Fruit fly (Drosophila melanogaster) whole organism, embryonic: Measurements from ENCODE around the gene CG6972.

Source experiments
- Adf1 ChIP-seq: fragments of 200-800 bp; sonication (Bioruptor generic); IDR thresholded peaks from 2 replicates; pipeline ENCODE4 v1.3.6; 2022; ENCODE audit warnings: missing biosample characterization, missing genetic modification characterization
- Atf-2 ChIP-seq: fragments of 200-800 bp; sonication (Bioruptor generic); optimal IDR thresholded peaks from 2 replicates; lab custom pipeline; 2016; ENCODE audit warnings: missing biosample characterization, missing genetic modification characterization
- CG11085 ChIP-seq: fragments of 200-800 bp; sonication (Bioruptor generic); IDR thresholded peaks from 2 replicates; pipeline ENCODE4 v1.3.6; 2022; ENCODE audit warnings: missing biosample characterization, missing genetic modification characterization
- CG11093 ChIP-seq: fragments of 200-800 bp; sonication (Bioruptor generic); IDR thresholded peaks from 3 replicates; pipeline ENCODE4 v1.3.6; 2022; ENCODE audit warnings: missing biosample characterization, missing genetic modification characterization
- CG11560 ChIP-seq: fragments of 200-800 bp; sonication (Bioruptor generic); IDR thresholded peaks from 3 replicates; pipeline ENCODE4 v1.3.6; 2022; ENCODE audit warnings: missing biosample characterization, missing genetic modification characterization
- CG11723 ChIP-seq: fragments of 200-800 bp; sonication (Bioruptor generic); optimal IDR thresholded peaks from 2 replicates; lab custom pipeline; 2017; ENCODE audit warnings: missing biosample characterization, mild to moderate bottlenecking, missing genetic modification characterization
- CG13424 ChIP-seq: fragments of 200-800 bp; sonication (Bioruptor generic); optimal IDR thresholded peaks from 2 replicates; lab custom pipeline; 2019; ENCODE audit warnings: missing biosample characterization, mild to moderate bottlenecking, missing genetic modification characterization, moderate library complexity
- CG13624 ChIP-seq: fragments of 200-800 bp; sonication (Bioruptor generic); optimal IDR thresholded peaks from 2 replicates; lab custom pipeline; 2016; ENCODE audit warnings: missing biosample characterization, missing genetic modification characterization
- CG14965 ChIP-seq: fragments of 200-800 bp; sonication (Bioruptor generic); optimal IDR thresholded peaks from 2 replicates; lab custom pipeline; 2016; ENCODE audit warnings: missing biosample characterization, missing genetic modification characterization, borderline replicate concordance
- CG1603 ChIP-seq: fragments of 200-800 bp; sonication (Bioruptor generic); optimal IDR thresholded peaks from 2 replicates; lab custom pipeline; 2019; ENCODE audit warnings: missing biosample characterization, mild to moderate bottlenecking, missing genetic modification characterization, moderate library complexity
- CG16779 ChIP-seq: fragments of 200-800 bp; sonication (Bioruptor generic); IDR thresholded peaks from 2 replicates; pipeline ENCODE4 v1.3.6; 2022; ENCODE audit warnings: missing biosample characterization, missing genetic modification characterization
- CG30431 ChIP-seq: fragments of 200-800 bp; sonication (Bioruptor generic); optimal IDR thresholded peaks from 2 replicates; lab custom pipeline; 2017; ENCODE audit warnings: missing biosample characterization, missing genetic modification characterization
- CG31365 ChIP-seq: fragments of 200-800 bp; sonication (Bioruptor generic); optimal IDR thresholded peaks from 2 replicates; lab custom pipeline; 2018; ENCODE audit warnings: missing biosample characterization, mild to moderate bottlenecking, missing genetic modification characterization
- CG42726 ChIP-seq: fragments of 200-800 bp; sonication (Bioruptor generic); IDR thresholded peaks from 2 replicates; pipeline ENCODE4 v1.3.6; 2022; ENCODE audit warnings: missing biosample characterization, missing genetic modification characterization; ENCODE audit not compliant: partially characterized antibody
- CG6683 ChIP-seq: fragments of 200-800 bp; sonication (Bioruptor generic); optimal IDR thresholded peaks from 2 replicates; lab custom pipeline; 2017; ENCODE audit warnings: missing biosample characterization, mild to moderate bottlenecking, missing genetic modification characterization, missing genetic modification reagents
- CG8359 ChIP-seq: fragments of 200-800 bp; sonication (Bioruptor generic); optimal IDR thresholded peaks from 2 replicates; lab custom pipeline; 2017; ENCODE audit warnings: missing biosample characterization, mild to moderate bottlenecking, missing genetic modification characterization, borderline replicate concordance
- CG8765 ChIP-seq: fragments of 200-800 bp; sonication (Bioruptor generic); IDR thresholded peaks from 2 replicates; pipeline ENCODE4 v1.3.6; 2022; ENCODE audit warnings: missing biosample characterization, missing genetic modification characterization
- CHES-1-like ChIP-seq: fragments of 200-800 bp; sonication (Bioruptor generic); optimal IDR thresholded peaks from 2 replicates; lab custom pipeline; 2016; ENCODE audit warnings: missing biosample characterization, missing genetic modification characterization
- Dref ChIP-seq: fragments of 200-800 bp; sonication (Bioruptor generic); IDR thresholded peaks from 2 replicates; pipeline ENCODE4 v1.3.6; 2022; ENCODE audit warnings: missing biosample characterization, missing genetic modification characterization
- Fer2 ChIP-seq: fragments of 200-800 bp; sonication (Bioruptor generic); optimal IDR thresholded peaks from 2 replicates; lab custom pipeline; 2018; ENCODE audit warnings: missing biosample characterization, mild to moderate bottlenecking, missing genetic modification characterization, moderate library complexity
- GATAe ChIP-seq: fragments of 200-800 bp; sonication (Bioruptor generic); conservative IDR thresholded peaks from 2 replicates; pipeline ENCODE4 v1.3.6; 2022; ENCODE audit warnings: missing biosample characterization, missing genetic modification characterization
- HHEX ChIP-seq: fragments of 200-800 bp; sonication (Bioruptor generic); optimal IDR thresholded peaks from 3 replicates; lab custom pipeline; 2017; ENCODE audit warnings: missing biosample characterization, mild to moderate bottlenecking, missing genetic modification characterization, missing genetic modification reagents
- Lpt ChIP-seq: fragments of >200 bp; optimal IDR thresholded peaks from 2 replicates; lab custom pipeline; 2018; ENCODE audit warnings: missing biosample characterization, missing genetic modification characterization
- Mad ChIP-seq: fragments of 200-800 bp; sonication (Bioruptor generic); optimal IDR thresholded peaks from 2 replicates; lab custom pipeline; 2016; ENCODE audit warnings: missing biosample characterization, missing genetic modification characterization
- PHDP ChIP-seq: fragments of 200-800 bp; sonication (Bioruptor generic); optimal IDR thresholded peaks from 3 replicates; lab custom pipeline; 2018; ENCODE audit warnings: missing biosample characterization, mild to moderate bottlenecking, missing genetic modification characterization, moderate library complexity
- Poxn ChIP-seq: fragments of 200-800 bp; sonication (Bioruptor generic); IDR thresholded peaks from 2 replicates; pipeline ENCODE4 v1.3.6; 2022; ENCODE audit warnings: missing biosample characterization, missing genetic modification characterization
- Sry-δ ChIP-seq: fragments of 200-800 bp; sonication (Bioruptor generic); optimal IDR thresholded peaks from 2 replicates; lab custom pipeline; 2016; ENCODE audit warnings: missing biosample characterization, missing genetic modification characterization
- ab ChIP-seq: fragments of 200-800 bp; sonication (Bioruptor generic); optimal IDR thresholded peaks from 2 replicates; lab custom pipeline; 2016; ENCODE audit warnings: missing biosample characterization, missing genetic modification characterization
- abd-A ChIP-seq: fragments of 200-800 bp; sonication (Bioruptor generic); optimal IDR thresholded peaks from 3 replicates; lab custom pipeline; 2019; ENCODE audit warnings: missing biosample characterization, mild to moderate bottlenecking, missing genetic modification characterization, moderate library complexity
- ac ChIP-seq: fragments of 200-800 bp; sonication (Bioruptor generic); optimal IDR thresholded peaks from 3 replicates; lab custom pipeline; 2017; ENCODE audit warnings: missing biosample characterization, mild to moderate bottlenecking, missing genetic modification characterization
- al ChIP-seq: fragments of 200-800 bp; sonication (Bioruptor generic); IDR thresholded peaks from 2 replicates; pipeline ENCODE4 v1.3.6; 2022; ENCODE audit warnings: missing biosample characterization, missing genetic modification characterization
- aop ChIP-seq: fragments of 200-800 bp; sonication (Bioruptor generic); IDR thresholded peaks from 2 replicates; pipeline ENCODE4 v1.3.6; 2022; ENCODE audit warnings: missing biosample characterization, missing genetic modification characterization
- bowl ChIP-seq: fragments of 200-800 bp; sonication (Bioruptor generic); IDR thresholded peaks from 2 replicates; pipeline ENCODE4 v1.3.6; 2022; ENCODE audit warnings: missing biosample characterization, missing genetic modification characterization
- cg ChIP-seq: fragments of 200-800 bp; sonication (Bioruptor generic); optimal IDR thresholded peaks from 3 replicates; lab custom pipeline; 2019; ENCODE audit warnings: missing biosample characterization, mild to moderate bottlenecking, missing genetic modification characterization, moderate library complexity
- crp ChIP-seq, 2 experiments: fragments of 200-800 bp; sonication (Bioruptor generic); optimal IDR thresholded peaks; 2 replicates in 1 of 2; 3 replicates in 1 of 2; lab custom pipeline; 2017; ENCODE audit warnings: missing biosample characterization in 2 of 2, missing genetic modification characterization in 2 of 2, mild to moderate bottlenecking in 1 of 2, moderate library complexity in 1 of 2
- dimm ChIP-seq: fragments of 200-800 bp; sonication (Bioruptor generic); IDR thresholded peaks from 2 replicates; pipeline ENCODE4 v1.3.6; 2022; ENCODE audit warnings: missing biosample characterization, missing genetic modification characterization
- dmrt99B ChIP-seq: fragments of 200-800 bp; sonication (Bioruptor generic); optimal IDR thresholded peaks from 2 replicates; lab custom pipeline; 2018; ENCODE audit warnings: missing biosample characterization, mild to moderate bottlenecking, missing genetic modification characterization, moderate library complexity
- ems ChIP-seq: fragments of 200-800 bp; sonication (Bioruptor generic); optimal IDR thresholded peaks from 3 replicates; lab custom pipeline; 2016; ENCODE audit warnings: missing biosample characterization, missing genetic modification characterization
- exex ChIP-seq: fragments of 200-800 bp; sonication (Bioruptor generic); optimal IDR thresholded peaks from 4 replicates; lab custom pipeline; 2018; ENCODE audit warnings: missing biosample characterization, mild to moderate bottlenecking, missing genetic modification characterization, moderate library complexity
- gsb-n ChIP-seq: fragments of 200-800 bp; sonication (Bioruptor generic); optimal IDR thresholded peaks from 3 replicates; lab custom pipeline; 2018; ENCODE audit warnings: missing biosample characterization, mild to moderate bottlenecking, missing genetic modification characterization
- lbe ChIP-seq: fragments of 200-800 bp; sonication (Bioruptor generic); optimal IDR thresholded peaks from 2 replicates; lab custom pipeline; 2016; ENCODE audit warnings: missing biosample characterization, mild to moderate bottlenecking, missing genetic modification characterization
- lilli ChIP-seq: fragments of 200-800 bp; sonication (Bioruptor generic); optimal IDR thresholded peaks from 3 replicates; lab custom pipeline; 2016; ENCODE audit warnings: missing biosample characterization, missing genetic modification characterization
- pros ChIP-seq: fragments of 200-800 bp; sonication (Bioruptor generic); optimal IDR thresholded peaks from 3 replicates; lab custom pipeline; 2019; ENCODE audit warnings: missing biosample characterization, mild to moderate bottlenecking, missing genetic modification characterization, moderate library complexity
- ro ChIP-seq: fragments of 200-800 bp; sonication (Bioruptor generic); IDR thresholded peaks from 2 replicates; pipeline ENCODE4 v1.3.6; 2022; ENCODE audit warnings: missing biosample characterization, missing genetic modification characterization
- schlank ChIP-seq: fragments of 200-800 bp; sonication (Bioruptor generic); optimal IDR thresholded peaks from 2 replicates; lab custom pipeline; 2018; ENCODE audit warnings: missing biosample characterization, mild to moderate bottlenecking, missing genetic modification characterization
- slou ChIP-seq: fragments of 200-800 bp; sonication (Bioruptor generic); optimal IDR thresholded peaks from 3 replicates; lab custom pipeline; 2016; ENCODE audit warnings: missing biosample characterization, missing genetic modification characterization
- stc ChIP-seq: fragments of 200-800 bp; sonication (Bioruptor generic); IDR thresholded peaks from 2 replicates; pipeline ENCODE4 v1.3.6; 2022; ENCODE audit warnings: missing biosample characterization, missing genetic modification characterization
- tin ChIP-seq: fragments of 200-800 bp; sonication (Bioruptor generic); optimal IDR thresholded peaks from 3 replicates; lab custom pipeline; 2016; ENCODE audit warnings: missing biosample characterization, missing genetic modification characterization
- trem ChIP-seq: fragments of 200-800 bp; optimal IDR thresholded peaks from 3 replicates; lab custom pipeline; 2019; ENCODE audit warnings: missing biosample characterization, mild to moderate bottlenecking, missing genetic modification characterization, moderate library complexity
- twi ChIP-seq: fragments of 200-800 bp; optimal IDR thresholded peaks from 2 replicates; lab custom pipeline; 2019; ENCODE audit warnings: missing biosample characterization, mild to moderate bottlenecking, missing genetic modification characterization, moderate library complexity
- zfh1 ChIP-seq: fragments of 200-800 bp; sonication (Bioruptor generic); IDR thresholded peaks from 3 replicates; pipeline ENCODE4 v1.3.6; 2022; ENCODE audit warnings: missing biosample characterization, missing genetic modification characterization

CG6972 gene

dm6 chr3R:22664274-22664673 lies 37.5 kb upstream of the CG6972 start (continued):
- TF ChIP-seq abd-A (tag; lab: Kevin White, UChicago) (no peak), al (0 out of 2 replicates have a peak, but pooled peaks have one; percentile 17), ac (GFP tag; lab: Kevin White, UChicago) (no peak), CG11085 (GFP tag; lab: Robert Waterston, UW) (no peak), Lpt (GFP tag; lab: Kevin White, UChicago) (no peak), CG13624 (no peak), twi (tag; lab: Kevin White, UChicago) (no peak), CG16779 (GFP tag; lab: Robert Waterston, UW) (no peak), tin (GFP tag; lab: Kevin White, UChicago) (peak; percentile 27), slou (GFP tag; lab: Kevin White, UChicago) (no peak), Fer2 (tag; lab: Kevin White, UChicago) (no peak), CG8359 (GFP tag; lab: Kevin White, UChicago) (no peak), CG11093 (GFP tag; lab: Robert Waterston, UW) (0 out of 3 replicates have a peak, but pooled peaks have one; percentile 51), gsb-n (tag; lab: Kevin White, UChicago) (no peak), ro (GFP tag; lab: Robert Waterston, UW) (0 out of 2 replicates have a peak, but pooled peaks have one; percentile 13), aop (GFP tag; lab: Robert Waterston, UW) (no peak), CG31365 (tag; lab: Kevin White, UChicago) (no peak), CG13424 (tag; lab: Kevin White, UChicago) (peak; percentile 32), Atf-2 (GFP tag; lab: Kevin White, UChicago) (no peak), dmrt99B (tag; lab: Kevin White, UChicago) (peak; percentile 54), Poxn (no peak), pros (GFP tag; lab: Kevin White, UChicago) (no peak), CG6683 (GFP tag; lab: Kevin White, UChicago) (no peak), HHEX (GFP tag; lab: Kevin White, UChicago) (peak; percentile 6), zfh1 (GFP tag; lab: Robert Waterston, UW) (peak; percentile 68; the same call in 2 of the 3 replicates), GATAe (GFP tag; lab: Robert Waterston, UW) (no peak), lilli (GFP tag; lab: Kevin White, UChicago) (peak; percentile 36), lbe (no peak), crp (GFP tag; optimal IDR thresholded peaks at IDR 0.05; lab: Kevin White, UChicago) (no peak), PHDP (tag; lab: Kevin White, UChicago) (peak; percentile 46), CHES-1-like (GFP tag; lab: Kevin White, UChicago) (no peak), Mad (no peak), trem (tag; lab: Kevin White, UChicago) (no peak), stc (0 out of 2 replicates have a peak, but pooled peaks have one; percentile 20), ab (no peak), Adf1 (GFP tag; lab: Robert Waterston, UW) (no peak), CG8765 (GFP tag; lab: Robert Waterston, UW) (no peak), cg (GFP tag; lab: Kevin White, UChicago) (no peak), bowl (0 out of 2 replicates have a peak, but pooled peaks have one; percentile 23), CG30431 (GFP tag; lab: Kevin White, UChicago) (peak; percentile 42), Dref (no peak), exex (tag; lab: Kevin White, UChicago) (no peak), CG11560 (0 out of 3 replicates have a peak, but pooled peaks have one; percentile 32), schlank (tag; lab: Kevin White, UChicago) (no peak), ems (GFP tag; lab: Kevin White, UChicago) (no peak), CG42726 (no peak), CG1603 (peak; percentile 68), CG14965 (GFP tag; lab: Kevin White, UChicago) (no peak), dimm (GFP tag; lab: Robert Waterston, UW) (0 out of 2 replicates have a peak, but pooled peaks have one; percentile 37), Sry-δ (GFP tag; lab: Kevin White, UChicago) (peak; percentile 2), CG11723 (GFP tag; lab: Kevin White, UChicago) (no peak)
